Worm (Caenorhabditis elegans): Measurements from ENCODE around the gene W01C9.2.
A peak's percentile ranks its signal among the peaks of the same experiment; 100 is the strongest.

Gene W01C9.2

DNA sequence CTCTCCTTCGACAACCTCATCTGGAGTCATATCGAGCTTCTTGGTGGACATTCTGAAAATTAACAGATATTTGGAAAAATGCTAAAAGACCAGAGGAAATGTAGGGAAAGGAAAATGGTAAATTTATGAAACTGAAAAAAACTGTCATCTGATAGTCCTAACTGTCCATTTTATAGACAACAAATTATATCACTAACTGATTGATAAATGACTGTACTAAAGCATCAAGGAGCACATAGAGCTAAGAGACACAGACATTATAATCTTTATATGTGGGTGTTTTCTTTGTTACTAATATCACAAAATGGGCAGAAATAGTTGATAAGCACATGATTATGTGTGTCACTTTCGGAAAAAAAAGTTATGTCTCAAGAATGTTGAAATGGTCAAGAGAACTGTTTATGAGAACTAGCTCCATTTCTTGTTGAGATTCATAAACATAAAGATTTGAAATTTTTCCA, 30.7 kb downstream of the W01C9.2 start, which contains the start of gene F54C9.3 (continued):
- TF ChIP-seq mxl-2 (GFP tag; conservative IDR thresholded peaks at IDR 0.05) (no peak), daf-16 (GFP tag; optimal IDR thresholded peaks at IDR 0.05) (peak in 1 of 2 experiments; percentile 14), daf-16 (tag; optimal IDR thresholded peaks at IDR 0.05) (peak; percentile 84), nhr-48 (tag; optimal IDR thresholded peaks at IDR 0.05) (peak; percentile 30), spr-3 (GFP tag; optimal IDR thresholded peaks at IDR 0.05) (no peak), R02D3.7 (tag; optimal IDR thresholded peaks at IDR 0.05) (no peak), pha-4 (GFP tag; IDR thresholded peaks at IDR 0.05) (no peak), pha-4 (tag; optimal IDR thresholded peaks at IDR 0.05) (no peak), tag-97 (GFP tag; IDR thresholded peaks at IDR 0.05) (no peak), unc-39 (tag; optimal IDR thresholded peaks at IDR 0.05) (no peak), F37D6.2 (tag; optimal IDR thresholded peaks at IDR 0.05) (no peak), nhr-42 (GFP tag; IDR thresholded peaks at IDR 0.05) (no peak), mdl-1 (tag; optimal IDR thresholded peaks at IDR 0.05) (no peak)

DNA sequence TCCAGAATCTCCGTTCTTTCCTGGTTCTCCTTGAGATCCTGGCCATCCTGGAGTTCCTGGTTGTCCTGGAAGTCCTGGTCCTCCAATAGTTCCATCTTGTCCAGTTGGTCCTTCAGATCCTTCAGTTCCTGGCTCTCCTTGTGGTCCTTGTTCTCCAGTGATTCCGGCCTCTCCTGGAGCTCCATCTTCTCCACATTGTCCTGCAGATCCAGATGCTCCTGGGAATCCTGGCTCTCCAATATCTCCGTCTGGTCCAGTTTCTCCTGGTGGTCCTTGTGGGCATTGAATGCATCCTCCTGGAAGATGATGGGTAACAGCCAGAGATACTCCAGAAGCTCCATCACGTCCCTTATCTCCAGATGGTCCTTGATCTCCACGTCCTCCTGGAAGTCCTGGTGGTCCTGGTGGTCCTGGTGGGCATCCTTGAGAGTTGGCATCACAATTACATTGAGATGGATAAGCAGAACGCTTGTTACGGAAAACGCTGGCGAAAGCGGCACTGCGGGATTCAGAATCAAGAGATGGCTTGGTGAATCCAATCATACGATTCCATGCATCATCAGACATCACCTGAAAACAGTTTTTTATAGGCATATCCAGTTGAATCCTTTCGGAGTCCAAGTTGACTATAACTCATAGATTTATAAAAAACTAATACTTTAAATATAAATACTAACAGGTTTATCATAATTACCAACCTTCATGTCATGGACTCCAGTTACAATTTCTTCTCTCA, 32.2 kb downstream of the W01C9.2 start:
- no peak for TF ChIP-seq unc-39 (tag; optimal IDR thresholded peaks at IDR 0.05)
- no peak for TF ChIP-seq ceh-28 (tag; optimal IDR thresholded peaks at IDR 0.05)
- no peak for TF ChIP-seq ctbp-1 (GFP tag; IDR thresholded peaks at IDR 0.05)
- no peak for TF ChIP-seq ceh-44 (GFP tag; IDR thresholded peaks at IDR 0.05)
- no peak for TF ChIP-seq php-3 (GFP tag; IDR thresholded peaks at IDR 0.05)
- no peak for TF ChIP-seq skn-1 (tag; optimal IDR thresholded peaks at IDR 0.05)
- no peak for TF ChIP-seq F10B5.3 (tag; optimal IDR thresholded peaks at IDR 0.05)
- no peak for TF ChIP-seq duxl-1 (tag; optimal IDR thresholded peaks at IDR 0.05; ENCODE audit: poor library complexity)
- TF ChIP-seq unc-62 (GFP tag; optimal IDR thresholded peaks at IDR 0.05 in 1 of 2) = peak in 1 of 2 experiments; percentile 69
- TF ChIP-seq unc-62 (tag; optimal IDR thresholded peaks at IDR 0.05) = no peak
- no peak for TF ChIP-seq zfp-3 (GFP tag; conservative IDR thresholded peaks at IDR 0.05)
- no peak for TF ChIP-seq ceh-32 (tag; optimal IDR thresholded peaks at IDR 0.05; ENCODE audit: poor library complexity)
- TF ChIP-seq lin-38 (GFP tag; IDR thresholded peaks at IDR 0.05) = no peak
- no peak for TF ChIP-seq mxl-3 (GFP tag; optimal IDR thresholded peaks at IDR 0.05)
- TF ChIP-seq lin-13 (GFP tag; optimal IDR thresholded peaks at IDR 0.05) = no peak
- no peak for TF ChIP-seq nhr-111 (GFP tag; optimal IDR thresholded peaks at IDR 0.05)
- 0 out of 2 replicates have a peak, but pooled peaks have one; percentile 19 for TF ChIP-seq saeg-2 (GFP tag; IDR thresholded peaks at IDR 0.05)
- peak; percentile 53; the same call in 1 of the 2 replicates for TF ChIP-seq T26A8.4 (GFP tag; IDR thresholded peaks at IDR 0.05)
- peak; percentile 63 for TF ChIP-seq set-16 (GFP tag; IDR thresholded peaks at IDR 0.05)
- TF ChIP-seq Y5F2A.4 (GFP tag; optimal IDR thresholded peaks at IDR 0.05) = no peak
- TF ChIP-seq unc-130 (GFP tag; optimal IDR thresholded peaks at IDR 0.05) = no peak
- 0 out of 2 replicates have a peak, but pooled peaks have one; percentile 69 for TF ChIP-seq egl-43 (GFP tag; IDR thresholded peaks at IDR 0.05)

- peak; percentile 96 for TF ChIP-seq dpl-1 (GFP tag; optimal IDR thresholded peaks at IDR 0.05)
- no peak for TF ChIP-seq nhr-237 (tag; optimal IDR thresholded peaks at IDR 0.05)
- TF ChIP-seq dmd-9 (GFP tag; IDR thresholded peaks at IDR 0.05) = no peak
- TF ChIP-seq arid-1 (GFP tag; conservative IDR thresholded peaks at IDR 0.05) = peak; percentile 60; the same call in 1 of the 2 replicates
- peak; percentile 53 for TF ChIP-seq duxl-1 (tag; optimal IDR thresholded peaks at IDR 0.05; ENCODE audit: poor library complexity)
- TF ChIP-seq snpc-4 (tag; optimal IDR thresholded peaks at IDR 0.05) = no peak
- no peak for TF ChIP-seq zag-1 (tag; optimal IDR thresholded peaks at IDR 0.05)
- no peak for TF ChIP-seq aly-2 (tag; optimal IDR thresholded peaks at IDR 0.05)
- no peak for TF ChIP-seq pqm-1 (tag; optimal IDR thresholded peaks at IDR 0.05)
- TF ChIP-seq php-3 (GFP tag; IDR thresholded peaks at IDR 0.05) = 0 out of 2 replicates have a peak, but pooled peaks have one; percentile 62
- TF ChIP-seq F44E2.7 (GFP tag; IDR thresholded peaks at IDR 0.05) = no peak
- TF ChIP-seq hmg-1.1 (GFP tag; IDR thresholded peaks at IDR 0.05) = peak; percentile 79
- no peak for TF ChIP-seq dmd-8 (GFP tag; IDR thresholded peaks at IDR 0.05)
- TF ChIP-seq nhr-10 (tag; optimal IDR thresholded peaks at IDR 0.05) = no peak
- peak; percentile 92 for TF ChIP-seq mes-2 (tag; optimal IDR thresholded peaks at IDR 0.05; ENCODE audit: poor library complexity, severe bottlenecking)
- TF ChIP-seq tag-97 (GFP tag; IDR thresholded peaks at IDR 0.05) = no peak
Observed at ce11 chrII:8569038-8569977, 33.1 kb downstream of the W01C9.2 start, which contains the start of the genes col-38 and rpl-5. col-38 (minus strand) TSS chrII:8569088. rpl-5 (plus strand) TSS chrII:8569927.
